Worm (Caenorhabditis elegans) whole organism, L2 larva: ENCODE data around the gene C12D8.9.

ENCODE experiments used
- C34F6.9 ChIP-seq: fragments of 150-350 bp; optimal IDR thresholded peaks from 2 replicates; lab custom pipeline; 2014; ENCODE audit warnings: missing biosample characterization, missing genetic modification characterization
- F13H6.1 ChIP-seq: sonication (generic microtip); optimal IDR thresholded peaks from 2 replicates; lab custom pipeline; 2016; ENCODE audit warnings: missing genetic modification characterization, missing compliant biosample characterization
- R02D3.7 ChIP-seq: fragments of 150-350 bp; optimal IDR thresholded peaks from 2 replicates; lab custom pipeline; 2014; ENCODE audit warnings: missing biosample characterization, missing genetic modification characterization
- Y55F3AM.14 ChIP-seq: fragments of 200-800 bp; sonication (Bioruptor generic); optimal IDR thresholded peaks from 2 replicates; lab custom pipeline; 2018; ENCODE audit warnings: mild to moderate bottlenecking, missing genetic modification characterization, missing compliant biosample characterization
- ZK546.5 ChIP-seq: sonication (generic microtip); optimal IDR thresholded peaks from 2 replicates; lab custom pipeline; 2017; ENCODE audit warnings: missing biosample characterization, missing genetic modification characterization
- aly-2 ChIP-seq: fragments of 150-350 bp; optimal IDR thresholded peaks from 2 replicates; lab custom pipeline; 2014; ENCODE audit warnings: missing biosample characterization, missing genetic modification characterization
- ama-1 ChIP-seq: fragments of 150-350 bp; optimal IDR thresholded peaks from 2 replicates; lab custom pipeline; 2018; ENCODE audit warnings: inconsistent platforms
- blmp-1 ChIP-seq: sonication (generic microtip); optimal IDR thresholded peaks from 2 replicates; lab custom pipeline; 2017; ENCODE audit warnings: missing genetic modification characterization, mild to moderate bottlenecking, missing compliant biosample characterization, antibody characterized with exemption, moderate library complexity; ENCODE audit not compliant: insufficient read depth
- ceh-16 ChIP-seq: fragments of 150-350 bp; optimal IDR thresholded peaks from 2 replicates; lab custom pipeline; 2014; ENCODE audit warnings: missing biosample characterization, missing genetic modification characterization
- ceh-82 ChIP-seq: fragments of 150-350 bp; optimal IDR thresholded peaks from 2 replicates; lab custom pipeline; 2014; ENCODE audit warnings: missing biosample characterization, missing genetic modification characterization
- crh-2 ChIP-seq: sonication (generic microtip); optimal IDR thresholded peaks from 2 replicates; lab custom pipeline; 2017; ENCODE audit warnings: missing biosample characterization, missing genetic modification characterization
- egl-27 ChIP-seq: sonication (generic microtip); optimal IDR thresholded peaks from 3 replicates; lab custom pipeline; 2017; ENCODE audit warnings: missing biosample characterization, missing genetic modification reagents, missing genetic modification characterization
- elt-1 ChIP-seq: fragments of 150-350 bp; optimal IDR thresholded peaks from 2 replicates; lab custom pipeline; 2014; ENCODE audit warnings: missing biosample characterization, missing genetic modification characterization
- elt-3 ChIP-seq: sonication (generic microtip); optimal IDR thresholded peaks from 2 replicates; lab custom pipeline; 2017; ENCODE audit warnings: missing biosample characterization, missing genetic modification characterization
- fos-1 ChIP-seq: fragments of 150-350 bp; optimal IDR thresholded peaks from 2 replicates; lab custom pipeline; 2014; ENCODE audit warnings: missing biosample characterization, missing genetic modification characterization
- gmeb-1 ChIP-seq: fragments of 150-350 bp; optimal IDR thresholded peaks from 2 replicates; lab custom pipeline; 2014; ENCODE audit warnings: missing biosample characterization, missing genetic modification characterization
- lin-11 ChIP-seq: fragments of 150-350 bp; sonication (generic microtip); optimal IDR thresholded peaks from 2 replicates; lab custom pipeline; 2014; ENCODE audit warnings: missing biosample characterization, missing genetic modification characterization, inconsistent platforms, mixed read lengths
- lin-13 ChIP-seq: fragments of 150-350 bp; optimal IDR thresholded peaks from 2 replicates; lab custom pipeline; 2014; ENCODE audit warnings: missing biosample characterization, missing genetic modification reagents, missing genetic modification characterization
- lsy-2 ChIP-seq, 2 experiments: fragments of 150-350 bp in 1 of 2; sonication (generic microtip) in 1 of 2; optimal IDR thresholded peaks; 2 replicates each; lab custom pipeline; 2014 to 2017; ENCODE audit warnings: missing biosample characterization in 2 of 2, missing genetic modification characterization in 2 of 2
- mbf-1 ChIP-seq: sonication (generic microtip); optimal IDR thresholded peaks from 2 replicates; lab custom pipeline; 2017; ENCODE audit warnings: missing biosample characterization, missing genetic modification characterization
- mdl-1 ChIP-seq, 2 experiments: fragments of 150-350 bp in 1 of 2; sonication (generic microtip) in 1 of 2; optimal IDR thresholded peaks; 2 replicates each; lab custom pipeline; 2017; ENCODE audit warnings: missing biosample characterization in 2 of 2, missing genetic modification characterization in 2 of 2
- nhr-10 ChIP-seq: sonication (generic microtip); optimal IDR thresholded peaks from 2 replicates; lab custom pipeline; 2017; ENCODE audit warnings: missing biosample characterization, missing genetic modification characterization
- nhr-12 ChIP-seq: fragments of 150-350 bp; optimal IDR thresholded peaks from 2 replicates; lab custom pipeline; 2014; ENCODE audit warnings: missing biosample characterization, missing genetic modification characterization
- nhr-129 ChIP-seq: fragments of 150-350 bp; optimal IDR thresholded peaks from 2 replicates; lab custom pipeline; 2014; ENCODE audit warnings: missing biosample characterization, missing genetic modification characterization
- nhr-21 ChIP-seq: fragments of 150-350 bp; optimal IDR thresholded peaks from 2 replicates; lab custom pipeline; 2014; ENCODE audit warnings: missing biosample characterization, missing genetic modification characterization
- nhr-25 ChIP-seq: fragments of 150-350 bp; sonication (generic microtip); optimal IDR thresholded peaks from 3 replicates; lab custom pipeline; 2014; ENCODE audit warnings: missing biosample characterization, missing genetic modification characterization
- nhr-6 ChIP-seq: fragments of 150-350 bp; optimal IDR thresholded peaks from 2 replicates; lab custom pipeline; 2014; ENCODE audit warnings: missing biosample characterization, missing genetic modification characterization
- peb-1 ChIP-seq: fragments of 150-350 bp; optimal IDR thresholded peaks from 2 replicates; lab custom pipeline; 2014; ENCODE audit warnings: missing biosample characterization, missing genetic modification characterization
- sem-4 ChIP-seq: fragments of 150-350 bp; optimal IDR thresholded peaks from 2 replicates; lab custom pipeline; 2014; ENCODE audit warnings: missing biosample characterization, missing genetic modification reagents, missing genetic modification characterization
- skn-1 ChIP-seq: sonication (generic microtip); optimal IDR thresholded peaks from 2 replicates; lab custom pipeline; 2017; ENCODE audit warnings: missing biosample characterization, missing genetic modification characterization
- sma-9 ChIP-seq, 2 experiments: fragments of 150-350 bp in 1 of 2; sonication (generic microtip) in 1 of 2; optimal IDR thresholded peaks; 2 replicates each; lab custom pipeline; 2014 to 2016; ENCODE audit warnings: missing genetic modification characterization in 2 of 2, mild to moderate bottlenecking in 1 of 2, missing biosample characterization in 1 of 2, missing compliant biosample characterization in 1 of 2, missing genetic modification reagents in 1 of 2, moderate library complexity in 1 of 2
- unc-39 ChIP-seq: fragments of 150-350 bp; optimal IDR thresholded peaks from 2 replicates; lab custom pipeline; 2014; ENCODE audit warnings: missing biosample characterization, missing genetic modification characterization
- unc-55 ChIP-seq: fragments of 150-350 bp; sonication (generic microtip); optimal IDR thresholded peaks from 3 replicates; lab custom pipeline; 2014; ENCODE audit warnings: missing biosample characterization, missing genetic modification reagents, missing genetic modification characterization
- zag-1 ChIP-seq: fragments of 150-350 bp; optimal IDR thresholded peaks from 2 replicates; lab custom pipeline; 2014; ENCODE audit warnings: missing biosample characterization, missing genetic modification characterization
- ztf-4 ChIP-seq: fragments of 150-350 bp; optimal IDR thresholded peaks from 2 replicates; lab custom pipeline; 2014; ENCODE audit warnings: missing biosample characterization, missing genetic modification characterization

C12D8.9 gene

DNA sequence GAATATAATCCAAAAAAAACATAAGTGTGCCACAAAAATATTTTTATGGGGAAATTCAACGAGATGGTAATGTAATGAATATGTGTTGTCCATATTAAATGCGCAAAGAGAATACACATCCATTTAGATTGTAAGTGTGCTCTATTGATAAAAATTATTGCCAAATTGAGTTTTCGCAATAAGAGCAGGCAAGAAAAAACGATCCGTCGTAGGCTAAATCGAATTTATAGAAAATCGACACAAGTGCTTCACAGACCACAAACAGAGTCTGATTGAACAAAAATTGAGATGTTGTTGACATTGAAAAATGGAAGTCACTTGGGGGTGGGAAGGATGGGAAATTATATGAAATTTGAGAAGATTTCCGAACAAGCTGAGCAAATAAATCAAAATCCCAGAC, 22.0 kb upstream of the C12D8.9 start:
- TF ChIP-seq lin-13 (GFP tag; lab: Kevin White, UChicago) (no peak), unc-39 (tag; lab: Kevin White, UChicago) (no peak)

- TF ChIP-seq ceh-82 (tag; lab: Kevin White, UChicago) (no peak), Y55F3AM.14 (GFP tag; lab: Kevin White, UChicago) (no peak), nhr-10 (tag; lab: Kevin White, UChicago) (no peak), unc-39 (tag; lab: Kevin White, UChicago) (no peak), nhr-25 (tag; lab: Kevin White, UChicago) (no peak), nhr-6 (no peak), elt-3 (no peak)
Measured at ce11 chrV:10260460-10260859, 17.5 kb upstream of the C12D8.9 start, which contains the start of gene sri-18. sri-18 (minus strand) TSS chrV:10260560.

- peak; percentile 80 for TF ChIP-seq fos-1 (tag; lab: Kevin White, UChicago)
- no peak for TF ChIP-seq nhr-129 (tag; lab: Kevin White, UChicago)
- no peak for TF ChIP-seq C34F6.9 (tag; lab: Kevin White, UChicago)
- TF ChIP-seq sma-9 (GFP tag; optimal IDR thresholded peaks at IDR 0.05; lab: Kevin White, UChicago), result peak; percentile 55
- TF ChIP-seq sma-9 (tag; optimal IDR thresholded peaks at IDR 0.05; lab: Kevin White, UChicago), result no peak
- peak; percentile 5 for TF ChIP-seq F13H6.1 (tag; lab: Kevin White, UChicago)
- TF ChIP-seq nhr-10 (tag; lab: Kevin White, UChicago), result no peak
- no peak for TF ChIP-seq nhr-21 (tag; lab: Kevin White, UChicago)
- no peak for TF ChIP-seq skn-1 (tag; lab: Kevin White, UChicago)
- no peak for TF ChIP-seq zag-1 (tag; lab: Kevin White, UChicago)
- TF ChIP-seq ceh-16, result no peak
- no peak for TF ChIP-seq ZK546.5 (tag; lab: Kevin White, UChicago)
- TF ChIP-seq, all 48 proteins: peak for 3
Measured at ce11 chrV:10256050-10256449, 13.0 kb upstream of the C12D8.9 start, which contains the start of gene nhr-232. nhr-232 (plus strand) TSS chrV:10256170.

DNA sequence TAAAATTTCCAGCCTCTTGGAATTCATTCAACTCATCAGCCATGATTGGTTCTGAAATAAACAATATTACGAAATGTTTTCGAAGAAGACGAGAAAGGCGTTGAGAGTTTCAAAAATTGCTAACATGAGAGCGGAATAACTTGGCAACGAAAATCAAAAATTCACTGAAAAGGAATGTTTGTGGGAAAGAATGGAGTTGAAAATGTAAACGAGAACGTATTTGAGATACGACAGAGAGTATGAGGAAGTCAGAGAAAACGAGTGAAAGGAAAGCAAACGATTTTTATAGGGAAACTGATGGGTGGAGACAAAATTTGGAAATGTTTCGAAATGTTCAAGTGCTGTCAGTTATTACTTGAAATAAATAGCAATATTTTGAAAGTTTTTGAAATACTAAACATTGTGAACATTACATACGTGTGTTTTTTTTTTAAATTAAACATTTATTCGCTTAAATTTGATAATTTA, 12.0 kb upstream of the C12D8.9 start, which contains the start of gene rop-1:
Gene rop-1 (minus strand): TSS at position 51 of the 468 bp plus-strand sequence.
- TF ChIP-seq ztf-4 (tag; lab: Kevin White, UChicago), result no peak
- no peak for TF ChIP-seq skn-1 (tag; lab: Kevin White, UChicago)
- TF ChIP-seq gmeb-1 (tag; lab: Kevin White, UChicago), result peak; percentile 2
- no peak for TF ChIP-seq nhr-12 (tag; lab: Kevin White, UChicago)
- no peak for TF ChIP-seq F13H6.1 (tag; lab: Kevin White, UChicago)
- TF ChIP-seq peb-1 (tag; lab: Kevin White, UChicago), result no peak
- TF ChIP-seq lsy-2 (tag; optimal IDR thresholded peaks at IDR 0.05; lab: Kevin White, UChicago), result peak in 1 of 2 experiments; percentile 15
- peak; percentile 75 for TF ChIP-seq unc-55 (GFP tag; lab: Kevin White, UChicago)
- TF ChIP-seq elt-3, result no peak
- no peak for TF ChIP-seq R02D3.7
- TF ChIP-seq ama-1, result peak; percentile 19
- TF ChIP-seq mbf-1 (tag; lab: Kevin White, UChicago), result no peak
- no peak for TF ChIP-seq lin-11
- TF ChIP-seq elt-1 (tag; lab: Kevin White, UChicago), result no peak
- TF ChIP-seq ZK546.5 (tag; lab: Kevin White, UChicago), result no peak
- peak; percentile 48 for TF ChIP-seq fos-1 (tag; lab: Kevin White, UChicago)
- TF ChIP-seq blmp-1 (tag; lab: Kevin White, UChicago), result peak; percentile 53
- peak; percentile 88 for TF ChIP-seq nhr-129 (tag; lab: Kevin White, UChicago)
- peak; percentile 60 for TF ChIP-seq C34F6.9 (tag; lab: Kevin White, UChicago)
- no peak for TF ChIP-seq ceh-82 (tag; lab: Kevin White, UChicago)

- TF ChIP-seq Y55F3AM.14 (GFP tag; lab: Kevin White, UChicago) (no peak), mdl-1 (tag; optimal IDR thresholded peaks at IDR 0.05; lab: Kevin White, UChicago) (no peak), nhr-6 (no peak), gmeb-1 (tag; lab: Kevin White, UChicago) (no peak), crh-2 (tag; lab: Kevin White, UChicago) (no peak), sem-4 (no peak), unc-55 (GFP tag; lab: Kevin White, UChicago) (no peak), nhr-12 (tag; lab: Kevin White, UChicago) (no peak), nhr-21 (tag; lab: Kevin White, UChicago) (no peak), R02D3.7 (no peak), blmp-1 (tag; lab: Kevin White, UChicago) (no peak), ama-1 (no peak), C34F6.9 (tag; lab: Kevin White, UChicago) (no peak), lin-11 (no peak), ceh-82 (tag; lab: Kevin White, UChicago) (no peak), aly-2 (tag; lab: Kevin White, UChicago) (no peak), egl-27 (tag; lab: Kevin White, UChicago) (no peak), lsy-2 (tag; optimal IDR thresholded peaks at IDR 0.05; lab: Kevin White, UChicago) (no peak)
Measured at ce11 chrV:10252682-10253081, 9.7 kb upstream of the C12D8.9 start.
